Worm (Caenorhabditis elegans) whole organism, L4 larva: Measurements from ENCODE around the gene lgc-5.

Experiments
- F10B5.3 ChIP-seq: sonication (generic microtip); optimal IDR thresholded peaks from 2 replicates; lab custom pipeline; 2016; ENCODE audit warnings: mild to moderate bottlenecking, missing genetic modification characterization, missing compliant biosample characterization
- F37D6.2 ChIP-seq: sonication (generic microtip); optimal IDR thresholded peaks from 2 replicates; lab custom pipeline; 2016; ENCODE audit warnings: mild to moderate bottlenecking, missing genetic modification characterization, missing compliant biosample characterization
- F44E2.7 ChIP-seq: fragments of 200-800 bp; sonication (Bioruptor generic); IDR thresholded peaks from 2 replicates; pipeline ENCODE4 v2.1.2; 2022; ENCODE audit warnings: missing genetic modification characterization, missing compliant biosample characterization
- aha-1 ChIP-seq: fragments of 150-350 bp; peaks from one replicate; lab custom pipeline; 2014; ENCODE audit warnings: missing biosample characterization, missing genetic modification characterization
- arid-1 ChIP-seq: fragments of 200-800 bp; sonication (Bioruptor generic); conservative IDR thresholded peaks from 2 replicates; pipeline ENCODE4 v1.3.6; 2022; ENCODE audit warnings: missing genetic modification reagents, missing genetic modification characterization, missing compliant biosample characterization
- attf-4 ChIP-seq: sonication (generic microtip); optimal IDR thresholded peaks from 3 replicates; lab custom pipeline; 2017; ENCODE audit warnings: missing biosample characterization, missing genetic modification characterization
- ceh-82 ChIP-seq: sonication (generic microtip); optimal IDR thresholded peaks from 2 replicates; lab custom pipeline; 2017; ENCODE audit warnings: missing biosample characterization, missing genetic modification characterization
- duxl-1 ChIP-seq: sonication (generic microtip); optimal IDR thresholded peaks from 2 replicates; lab custom pipeline; 2016; ENCODE audit warnings: mild to moderate bottlenecking, missing genetic modification characterization, moderate library complexity, missing compliant biosample characterization; ENCODE audit not compliant: poor library complexity
- dve-1 ChIP-seq: sonication (generic microtip); optimal IDR thresholded peaks from 2 replicates; lab custom pipeline; 2017; ENCODE audit warnings: antibody characterized with exemption, mild to moderate bottlenecking, missing genetic modification characterization, missing compliant biosample characterization; ENCODE audit not compliant: insufficient read depth
- egl-27 ChIP-seq: sonication (generic microtip); optimal IDR thresholded peaks from 3 replicates; lab custom pipeline; 2017; ENCODE audit warnings: missing biosample characterization, missing genetic modification reagents, missing genetic modification characterization
- hif-1 ChIP-seq, 2 experiments: sonication (generic microtip); optimal IDR thresholded peaks; 2 replicates each; lab custom pipeline; 2016 to 2017; ENCODE audit warnings: missing compliant biosample characterization in 2 of 2, missing genetic modification characterization in 2 of 2, missing genetic modification reagents in 2 of 2, missing genotype in 2 of 2, mild to moderate bottlenecking in 1 of 2
- hmg-1.1 ChIP-seq: fragments of 200-800 bp; sonication (Bioruptor generic); IDR thresholded peaks from 2 replicates; pipeline ENCODE4 v1.3.6; 2022; ENCODE audit warnings: missing genetic modification reagents, missing genetic modification characterization, missing compliant biosample characterization
- lin-38 ChIP-seq: fragments of 200-800 bp; sonication (Bioruptor generic); IDR thresholded peaks from 2 replicates; pipeline ENCODE4 v1.3.6; 2022; ENCODE audit warnings: missing genetic modification reagents, missing genetic modification characterization, missing compliant biosample characterization
- lin-39 ChIP-seq: fragments of 150-350 bp; optimal IDR thresholded peaks from 2 replicates; lab custom pipeline; 2014; ENCODE audit warnings: missing biosample characterization, missing genetic modification reagents, missing genetic modification characterization
- madf-5 ChIP-seq, 2 experiments: fragments of 200-800 bp; sonication (Bioruptor generic); IDR thresholded peaks; 2 replicates each; pipeline ENCODE4 v1.3.6; 2022; ENCODE audit warnings: missing compliant biosample characterization in 2 of 2, missing genetic modification characterization in 2 of 2
- mdt-29 ChIP-seq: fragments of 200-800 bp; sonication (Bioruptor generic); IDR thresholded peaks from 2 replicates; pipeline ENCODE4 v1.3.6; 2022; ENCODE audit warnings: missing genetic modification reagents, missing genetic modification characterization, missing compliant biosample characterization
- mes-2 ChIP-seq: sonication (generic microtip); optimal IDR thresholded peaks from 2 replicates; lab custom pipeline; 2016; ENCODE audit warnings: missing genotype, mild to moderate bottlenecking, missing genetic modification characterization, missing compliant biosample characterization; ENCODE audit not compliant: poor library complexity, severe bottlenecking
- mxl-3 ChIP-seq: fragments of 200-800 bp; sonication (Bioruptor generic); optimal IDR thresholded peaks from 2 replicates; lab custom pipeline; 2018; ENCODE audit warnings: mild to moderate bottlenecking, missing genetic modification characterization, missing compliant biosample characterization
- nhr-28 ChIP-seq: fragments of 150-350 bp; optimal IDR thresholded peaks from 2 replicates; lab custom pipeline; 2014; ENCODE audit warnings: missing biosample characterization, missing genetic modification characterization
- nhr-76 ChIP-seq: fragments of 150-350 bp; optimal IDR thresholded peaks from 2 replicates; lab custom pipeline; 2014; ENCODE audit warnings: missing biosample characterization, missing genetic modification characterization
- php-3 ChIP-seq: fragments of 200-800 bp; sonication (Bioruptor generic); IDR thresholded peaks from 2 replicates; pipeline ENCODE4 v1.3.6; 2022; ENCODE audit warnings: missing genetic modification reagents, missing genetic modification characterization, missing compliant biosample characterization
- saeg-2 ChIP-seq: fragments of 200-800 bp; sonication (Bioruptor generic); IDR thresholded peaks from 2 replicates; pipeline ENCODE4 v1.3.6; 2022; ENCODE audit warnings: missing genetic modification reagents, missing genetic modification characterization, missing compliant biosample characterization
- snpc-1.2 ChIP-seq: fragments of 200-800 bp; sonication (Bioruptor generic); IDR thresholded peaks from 2 replicates; pipeline ENCODE4 v1.3.6; 2022; ENCODE audit warnings: missing genetic modification reagents, missing genetic modification characterization, missing compliant biosample characterization
- unc-62 ChIP-seq, 3 experiments: fragments of 150-350 bp in 1 of 3; sonication (generic microtip); optimal IDR thresholded peaks in 2 of 3; peaks in 1 of 3; 1 replicate in 1 of 3; 2 replicates in 2 of 3; lab custom pipeline; 2014 to 2017; ENCODE audit warnings: missing biosample characterization in 3 of 3, missing genetic modification characterization in 3 of 3, missing genetic modification reagents in 3 of 3, missing genotype in 1 of 3
- vab-7 ChIP-seq: fragments of 200-800 bp; sonication (Bioruptor generic); IDR thresholded peaks from 2 replicates; pipeline ENCODE4 v1.3.6; 2022; ENCODE audit warnings: missing genetic modification reagents, missing genetic modification characterization, missing compliant biosample characterization
- zag-1 ChIP-seq: fragments of 150-350 bp; optimal IDR thresholded peaks from 2 replicates; lab custom pipeline; 2014; ENCODE audit warnings: missing biosample characterization, missing genetic modification characterization
- zfp-2 ChIP-seq: sonication (generic microtip); optimal IDR thresholded peaks from 2 replicates; lab custom pipeline; 2016; ENCODE audit warnings: mild to moderate bottlenecking, missing genetic modification characterization, missing compliant biosample characterization
- zfp-3 ChIP-seq: fragments of 200-800 bp; sonication (Bioruptor generic); conservative IDR thresholded peaks from 2 replicates; pipeline ENCODE4 v1.3.6; 2022; ENCODE audit warnings: missing genetic modification reagents, missing genetic modification characterization, missing compliant biosample characterization

lgc-5 gene

DNA sequence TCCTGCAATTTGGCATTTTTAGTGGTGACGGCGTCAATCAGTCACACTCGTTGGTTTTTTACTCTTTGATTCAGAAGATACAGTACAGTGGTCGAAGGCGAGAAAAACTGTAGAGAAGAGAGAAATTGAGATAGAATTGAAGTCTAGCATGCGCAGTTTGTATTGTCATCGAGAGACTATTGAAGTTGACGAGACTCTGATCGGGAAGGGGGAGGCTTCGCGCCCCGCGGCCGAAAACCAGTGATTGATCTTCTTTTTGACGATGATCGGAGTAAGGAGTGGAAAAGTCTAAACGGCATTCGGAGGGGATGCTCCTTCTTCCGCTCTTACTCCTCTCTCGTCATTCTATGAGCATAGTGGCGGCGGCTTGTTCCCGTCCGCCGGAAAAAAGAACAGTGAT is 40.6 kb upstream of the lgc-5 start (continued):
- TF ChIP-seq lin-39 (tag; lab: Kevin White, UChicago) (no peak), nhr-28 (tag; lab: Kevin White, UChicago) (peak; percentile 93), saeg-2 (GFP tag; lab: Robert Waterston, UW) (no peak), nhr-76 (tag; lab: Kevin White, UChicago) (no peak), lin-38 (GFP tag; lab: Robert Waterston, UW) (no peak), duxl-1 (tag; lab: Kevin White, UChicago) (no peak)

DNA sequence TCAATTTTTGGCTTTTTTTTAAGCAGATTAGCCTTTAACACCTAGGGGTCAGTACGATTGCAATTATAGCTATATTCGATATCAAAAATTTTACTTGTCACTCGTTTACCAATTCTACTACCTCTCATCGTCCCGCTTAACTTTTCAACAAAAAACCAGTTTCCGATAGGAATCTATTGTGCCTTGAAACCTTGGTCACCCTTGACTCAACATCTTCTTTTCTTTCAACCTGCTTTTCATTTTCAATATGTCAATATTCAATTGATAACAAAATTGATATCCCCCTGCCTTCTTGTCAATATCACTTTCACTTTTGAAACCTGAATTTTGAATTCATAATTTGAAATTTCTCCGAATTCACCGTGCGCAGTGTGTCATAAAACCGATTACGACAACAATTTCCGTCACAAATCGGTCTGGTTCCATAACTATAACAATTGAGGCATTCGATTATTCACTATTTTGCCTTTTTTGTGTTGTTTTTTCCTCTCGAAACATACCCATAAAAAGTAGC is 39.8 kb upstream of the lgc-5 start:
- TF ChIP-seq unc-62 (GFP tag; optimal IDR thresholded peaks at IDR 0.05 in 1 of 2; lab: Kevin White, UChicago) = peak in 1 of 2 experiments; percentile 20
- no peak for TF ChIP-seq unc-62 (tag; optimal IDR thresholded peaks at IDR 0.05; lab: Kevin White, UChicago)
- no peak for TF ChIP-seq snpc-1.2
- TF ChIP-seq, all 104 proteins: peak for 1

DNA sequence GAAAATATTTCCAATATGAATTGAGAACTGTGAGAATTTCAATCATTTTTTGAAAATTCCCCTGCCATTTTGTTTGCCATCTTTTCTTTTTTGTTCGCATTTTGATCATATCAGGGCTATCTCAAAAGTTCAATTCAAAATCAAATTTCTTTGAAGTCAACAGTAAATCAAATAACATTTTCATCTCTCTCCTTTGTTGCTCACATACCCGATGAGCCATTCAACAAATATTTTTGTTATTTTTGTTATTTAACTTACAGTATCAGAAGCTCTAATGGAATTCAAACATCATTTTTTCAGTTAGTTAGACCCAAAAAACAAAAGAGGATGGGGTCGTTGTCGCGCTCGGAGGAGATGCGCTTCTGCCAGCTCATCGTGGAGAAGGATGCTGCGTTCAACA is 38.8 kb upstream of the lgc-5 start, which contains the start of gene vha-5:
Gene vha-5 (plus strand): TSS at position 301 of the 400 bp plus-strand sequence.
- no peak for TF ChIP-seq F10B5.3
- no peak for TF ChIP-seq hmg-1.1 (GFP tag; lab: Robert Waterston, UW)
- no peak for TF ChIP-seq mes-2 (tag; lab: Kevin White, UChicago)
- TF ChIP-seq F37D6.2 = no peak
- TF ChIP-seq attf-4 (tag; lab: Kevin White, UChicago) = no peak
- no peak for TF ChIP-seq hif-1 (tag; optimal IDR thresholded peaks at IDR 0.05; lab: Kevin White, UChicago)
- TF ChIP-seq saeg-2 (GFP tag; lab: Robert Waterston, UW) = no peak
- TF ChIP-seq ceh-82 (tag; lab: Kevin White, UChicago) = no peak

DNA sequence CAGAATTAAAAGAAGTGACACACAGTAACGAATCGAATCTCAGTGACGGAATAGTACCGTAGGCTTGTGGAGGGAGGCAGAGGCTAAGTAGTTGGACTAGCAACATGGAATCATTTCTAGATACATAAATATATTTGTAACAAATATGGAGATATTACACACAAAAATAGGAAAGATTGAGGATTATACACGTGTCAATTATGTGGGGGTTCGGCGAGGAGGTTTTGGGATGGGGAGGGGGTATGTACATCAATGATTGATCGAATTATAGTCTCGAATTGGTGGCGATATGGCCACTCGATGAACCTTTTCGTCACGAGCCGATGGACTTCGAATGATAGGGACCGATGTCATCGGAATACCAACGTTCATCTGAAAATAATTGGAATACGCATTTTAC is 35.1 kb upstream of the lgc-5 start:
- TF ChIP-seq egl-27 (tag; lab: Kevin White, UChicago) (no peak), zfp-3 (GFP tag; lab: Robert Waterston, UW) (0 out of 2 replicates have a peak, but pooled peaks have one; percentile 32)

DNA sequence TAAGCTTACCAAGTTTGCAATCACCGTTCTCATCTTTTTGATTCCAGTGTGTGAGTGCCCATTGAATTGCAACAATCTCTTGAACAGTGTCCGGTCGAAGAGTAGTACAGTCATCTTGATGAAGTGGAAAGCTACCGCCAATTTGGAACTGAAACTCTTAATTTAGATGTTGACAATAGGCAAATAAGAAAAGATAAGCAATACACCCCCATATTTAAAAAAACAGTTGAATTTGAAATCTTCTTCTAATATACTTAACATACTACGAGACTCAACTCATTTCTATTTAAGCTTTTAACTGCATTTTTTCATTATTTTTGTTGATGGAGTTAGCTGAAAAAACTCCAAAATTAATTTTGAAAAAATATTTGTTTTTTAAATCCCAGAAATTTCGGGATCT is 30.4 kb upstream of the lgc-5 start:
- TF ChIP-seq F10B5.3 (no peak), madf-5 (GFP tag; IDR thresholded peaks at IDR 0.05; lab: Robert Waterston, UW) (no peak), aha-1 (peak; percentile 79)

DNA sequence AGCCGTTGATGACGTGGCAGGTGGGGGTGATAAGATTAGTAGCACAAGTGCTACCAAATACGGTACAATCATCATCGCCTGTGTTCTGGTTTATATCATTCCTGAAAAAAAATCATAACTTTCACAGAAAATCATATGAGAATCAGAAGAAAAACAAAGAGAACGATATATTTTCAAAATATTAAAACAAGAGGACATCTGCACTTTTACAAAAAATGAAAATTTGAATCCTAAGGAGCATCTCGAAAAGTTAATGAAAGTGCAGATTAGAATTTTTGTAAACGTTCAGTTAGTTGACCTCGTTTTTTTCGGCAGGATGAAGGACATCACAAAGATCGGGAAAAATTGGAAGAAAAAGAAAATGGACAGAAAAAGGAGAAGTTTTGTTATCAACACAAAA is 29.6 kb upstream of the lgc-5 start, which contains the start of gene F35H10.10:
Gene F35H10.10 (minus strand): TSS at position 101 of the 400 bp plus-strand sequence.
- TF ChIP-seq mdt-29 (no peak), mxl-3 (GFP tag; lab: Kevin White, UChicago) (no peak), zfp-2 (tag; lab: Kevin White, UChicago) (no peak), saeg-2 (GFP tag; lab: Robert Waterston, UW) (no peak)

DNA sequence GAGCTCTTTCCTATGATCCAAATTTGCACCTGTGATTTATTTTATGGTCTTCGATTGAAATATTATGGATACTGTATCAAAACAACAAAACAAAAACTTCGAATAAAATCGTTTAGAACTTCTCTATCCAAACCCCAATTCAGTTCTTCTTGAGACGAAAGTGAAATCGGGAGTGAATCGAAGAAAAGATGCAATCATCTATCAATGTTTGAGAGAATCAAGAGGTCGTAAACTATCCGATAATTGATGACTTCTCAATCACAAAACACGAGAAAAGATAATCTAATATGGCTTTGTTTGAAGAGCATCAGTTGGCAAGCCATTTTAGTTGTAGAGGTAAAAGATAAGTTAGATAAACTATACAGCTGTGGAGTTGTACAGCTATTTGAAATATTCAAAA is 24.7 kb upstream of the lgc-5 start:
- TF ChIP-seq zag-1 (no peak), vab-7 (no peak), arid-1 (no peak), php-3 (peak; percentile 59; the same call in 1 of the 2 replicates), F44E2.7 (no peak), aha-1 (no peak), dve-1 (tag; lab: Kevin White, UChicago) (no peak)
- TF ChIP-seq, all 104 proteins: peak for 1
